Fruit fly (Drosophila melanogaster) whole organism, embryonic: ENCODE measurements around the gene CG13461.

Experiments used
- Asciz ChIP-seq: fragments of 200-800 bp; sonication (Bioruptor generic); optimal IDR thresholded peaks from 2 replicates; lab custom pipeline; 2017; ENCODE audit warnings: missing biosample characterization, mild to moderate bottlenecking, missing genetic modification characterization, missing genetic modification reagents
- Bgb ChIP-seq: fragments of 200-800 bp; sonication (Bioruptor generic); IDR thresholded peaks from 2 replicates; pipeline ENCODE4 v1.3.6; 2022; ENCODE audit warnings: missing biosample characterization, missing genetic modification characterization; ENCODE audit not compliant: partially characterized antibody
- BtbVII ChIP-seq: fragments of 200-800 bp; sonication (Bioruptor generic); optimal IDR thresholded peaks from 3 replicates; lab custom pipeline; 2017; ENCODE audit warnings: missing biosample characterization, mild to moderate bottlenecking, missing genetic modification characterization
- C15 ChIP-seq: fragments of 200-800 bp; sonication (Bioruptor generic); IDR thresholded peaks from 3 replicates; pipeline ENCODE4 v1.3.6; 2022; ENCODE audit warnings: missing biosample characterization, missing genetic modification characterization
- CG10321 ChIP-seq: fragments of 200-800 bp; sonication (Bioruptor generic); IDR thresholded peaks from 2 replicates; pipeline ENCODE4 v1.3.6; 2022; ENCODE audit warnings: missing biosample characterization, missing genetic modification characterization
- CG11456 ChIP-seq: fragments of 200-800 bp; sonication (Bioruptor generic); IDR thresholded peaks from 3 replicates; pipeline ENCODE4 v1.3.6; 2022; ENCODE audit warnings: missing biosample characterization, missing genetic modification characterization
- CG11504 ChIP-seq: fragments of 200-800 bp; sonication (Bioruptor generic); optimal IDR thresholded peaks from 3 replicates; lab custom pipeline; 2019; ENCODE audit warnings: missing biosample characterization, mild to moderate bottlenecking, missing genetic modification characterization, moderate library complexity
- CG12219 ChIP-seq: fragments of 200-800 bp; sonication (Bioruptor generic); optimal IDR thresholded peaks from 3 replicates; lab custom pipeline; 2018; ENCODE audit warnings: missing biosample characterization, mild to moderate bottlenecking, missing genetic modification characterization
- CG12659 ChIP-seq: fragments of 200-800 bp; sonication (Bioruptor generic); optimal IDR thresholded peaks from 3 replicates; lab custom pipeline; 2017; ENCODE audit warnings: mild to moderate bottlenecking, missing biosample characterization, missing genetic modification reagents, missing genetic modification characterization
- CG14050 ChIP-seq: fragments of 200-800 bp; sonication (Bioruptor generic); IDR thresholded peaks from 3 replicates; pipeline ENCODE4 v1.3.6; 2022; ENCODE audit warnings: missing biosample characterization, missing genetic modification characterization
- CG14710 ChIP-seq: fragments of 200-800 bp; sonication (Bioruptor generic); optimal IDR thresholded peaks from 3 replicates; lab custom pipeline; 2019; ENCODE audit warnings: missing biosample characterization, mild to moderate bottlenecking, missing genetic modification characterization, moderate library complexity
- CG17328 ChIP-seq: fragments of 200-800 bp; sonication (Bioruptor generic); IDR thresholded peaks from 2 replicates; pipeline ENCODE4 v1.3.6; 2022; ENCODE audit warnings: missing biosample characterization, missing genetic modification characterization
- CG17829 ChIP-seq: fragments of 200-800 bp; optimal IDR thresholded peaks from 2 replicates; lab custom pipeline; 2019; ENCODE audit warnings: missing biosample characterization, mild to moderate bottlenecking, missing genetic modification characterization, moderate library complexity
- CG18619 ChIP-seq: fragments of 200-800 bp; sonication (Bioruptor generic); optimal IDR thresholded peaks from 3 replicates; lab custom pipeline; 2017; ENCODE audit warnings: missing biosample characterization, mild to moderate bottlenecking, missing genetic modification characterization
- CG32767 ChIP-seq: fragments of 200-800 bp; sonication (Bioruptor generic); IDR thresholded peaks from 2 replicates; pipeline ENCODE4 v1.3.6; 2022; ENCODE audit warnings: missing biosample characterization, missing genetic modification characterization
- CG32772 ChIP-seq: fragments of 200-800 bp; sonication (Bioruptor generic); IDR thresholded peaks from 2 replicates; pipeline ENCODE4 v1.3.6; 2022; ENCODE audit warnings: missing biosample characterization, missing genetic modification characterization
- CG33557 ChIP-seq: fragments of 200-800 bp; sonication (Bioruptor generic); optimal IDR thresholded peaks from 2 replicates; lab custom pipeline; 2019; ENCODE audit warnings: missing biosample characterization, mild to moderate bottlenecking, missing genetic modification characterization, moderate library complexity
- CG3995 ChIP-seq: fragments of 200-800 bp; sonication (Bioruptor generic); optimal IDR thresholded peaks from 3 replicates; lab custom pipeline; 2016; ENCODE audit warnings: missing biosample characterization, missing genetic modification characterization
- CG4360 ChIP-seq: fragments of 200-800 bp; sonication (Bioruptor generic); IDR thresholded peaks from 2 replicates; pipeline ENCODE4 v1.3.6; 2022; ENCODE audit warnings: missing biosample characterization, missing genetic modification characterization
- CG4854 ChIP-seq: fragments of 200-800 bp; sonication (Bioruptor generic); optimal IDR thresholded peaks from 2 replicates; lab custom pipeline; 2016; ENCODE audit warnings: missing biosample characterization, missing genetic modification characterization, inconsistent platforms
- CG5180 ChIP-seq: fragments of 200-800 bp; sonication (Bioruptor generic); optimal IDR thresholded peaks from 3 replicates; lab custom pipeline; 2017; ENCODE audit warnings: missing biosample characterization, missing genetic modification characterization, mild to moderate bottlenecking, moderate library complexity, missing genetic modification reagents
- CG6175 ChIP-seq: fragments of 200-800 bp; sonication (Bioruptor generic); IDR thresholded peaks from 3 replicates; pipeline ENCODE4 v1.3.6; 2022; ENCODE audit warnings: missing biosample characterization, missing genetic modification characterization
- CG7928 ChIP-seq: fragments of 200-800 bp; sonication (Bioruptor generic); optimal IDR thresholded peaks from 2 replicates; lab custom pipeline; 2017; ENCODE audit warnings: missing biosample characterization, mild to moderate bottlenecking, missing genetic modification characterization
- CG8478 ChIP-seq: fragments of >200 bp; optimal IDR thresholded peaks from 2 replicates; lab custom pipeline; 2018
- CG8944 ChIP-seq: fragments of 200-800 bp; sonication (Bioruptor generic); optimal IDR thresholded peaks from 3 replicates; lab custom pipeline; 2016; ENCODE audit warnings: missing biosample characterization, missing genetic modification characterization
- CrebB ChIP-seq: fragments of 200-800 bp; sonication (Bioruptor generic); optimal IDR thresholded peaks from 3 replicates; lab custom pipeline; 2018; ENCODE audit warnings: missing biosample characterization, mild to moderate bottlenecking, missing genetic modification characterization
- Dfd ChIP-seq, 2 experiments: fragments of >200 bp; optimal IDR thresholded peaks; 2 replicates each; lab custom pipeline; 2017; ENCODE audit warnings: missing biosample characterization in 2 of 2, missing genetic modification characterization in 2 of 2
- Dref ChIP-seq: fragments of 200-800 bp; sonication (Bioruptor generic); IDR thresholded peaks from 2 replicates; pipeline ENCODE4 v1.3.6; 2022; ENCODE audit warnings: missing biosample characterization, missing genetic modification characterization
- HHEX ChIP-seq: fragments of 200-800 bp; sonication (Bioruptor generic); optimal IDR thresholded peaks from 3 replicates; lab custom pipeline; 2017; ENCODE audit warnings: missing biosample characterization, mild to moderate bottlenecking, missing genetic modification characterization, missing genetic modification reagents
- Hsf ChIP-seq: fragments of 200-800 bp; sonication (Bioruptor generic); optimal IDR thresholded peaks from 3 replicates; lab custom pipeline; 2016; ENCODE audit warnings: missing biosample characterization, missing genetic modification characterization
- Lpt ChIP-seq: fragments of >200 bp; optimal IDR thresholded peaks from 2 replicates; lab custom pipeline; 2018; ENCODE audit warnings: missing biosample characterization, missing genetic modification characterization
- NC2β ChIP-seq: fragments of 200-800 bp; sonication (Bioruptor generic); optimal IDR thresholded peaks from 2 replicates; lab custom pipeline; 2016; ENCODE audit warnings: missing biosample characterization, missing genetic modification characterization
- NK7.1 ChIP-seq: fragments of 200-800 bp; sonication (Bioruptor generic); optimal IDR thresholded peaks from 3 replicates; lab custom pipeline; 2016; ENCODE audit warnings: missing biosample characterization, missing genetic modification characterization
- Oli ChIP-seq: fragments of 200-800 bp; sonication (Bioruptor generic); optimal IDR thresholded peaks from 2 replicates; lab custom pipeline; 2018; ENCODE audit warnings: missing biosample characterization, mild to moderate bottlenecking, missing genetic modification characterization, moderate library complexity
- Ravus ChIP-seq: fragments of 200-800 bp; sonication (Bioruptor generic); IDR thresholded peaks from 2 replicates; pipeline ENCODE4 v1.3.6; 2022; ENCODE audit warnings: missing biosample characterization, missing genetic modification characterization
- bigmax ChIP-seq: fragments of 200-800 bp; sonication (Bioruptor generic); optimal IDR thresholded peaks from 2 replicates; lab custom pipeline; 2018; ENCODE audit warnings: missing biosample characterization, mild to moderate bottlenecking, missing genetic modification characterization
- dimm ChIP-seq: fragments of 200-800 bp; sonication (Bioruptor generic); IDR thresholded peaks from 2 replicates; pipeline ENCODE4 v1.3.6; 2022; ENCODE audit warnings: missing biosample characterization, missing genetic modification characterization
- fd96Cb ChIP-seq: fragments of 200-800 bp; sonication (Bioruptor generic); optimal IDR thresholded peaks from 2 replicates; lab custom pipeline; 2018; ENCODE audit warnings: missing biosample characterization, mild to moderate bottlenecking, missing genetic modification characterization, moderate library complexity
- grn ChIP-seq: fragments of 200-800 bp; sonication (Bioruptor generic); optimal IDR thresholded peaks from 3 replicates; lab custom pipeline; 2017; ENCODE audit warnings: missing biosample characterization, missing genetic modification characterization
- inv ChIP-seq: fragments of 200-800 bp; sonication (Bioruptor generic); IDR thresholded peaks from 2 replicates; pipeline ENCODE4 v1.3.6; 2022; ENCODE audit warnings: missing biosample characterization, missing genetic modification characterization; ENCODE audit not compliant: partially characterized antibody
- lilli ChIP-seq: fragments of 200-800 bp; sonication (Bioruptor generic); optimal IDR thresholded peaks from 3 replicates; lab custom pipeline; 2016; ENCODE audit warnings: missing biosample characterization, missing genetic modification characterization
- lola ChIP-seq, 3 experiments: fragments of >200 bp in 2 of 3; fragments of 200-800 bp in 1 of 3; sonication (Bioruptor generic) in 1 of 3; optimal IDR thresholded peaks; 2 replicates each; lab custom pipeline; 2017 to 2019; ENCODE audit warnings: missing biosample characterization in 3 of 3, missing genetic modification characterization in 3 of 3, mild to moderate bottlenecking in 1 of 3, moderate library complexity in 1 of 3
- nerfin-2 ChIP-seq: fragments of 200-800 bp; sonication (Bioruptor generic); IDR thresholded peaks from 2 replicates; pipeline ENCODE4 v1.3.6; 2022; ENCODE audit warnings: missing biosample characterization, missing genetic modification characterization; ENCODE audit not compliant: partially characterized antibody
- nom ChIP-seq: fragments of 200-800 bp; sonication (Bioruptor generic); optimal IDR thresholded peaks from 2 replicates; lab custom pipeline; 2017; ENCODE audit warnings: missing biosample characterization, missing genetic modification characterization, mild to moderate bottlenecking, moderate library complexity, missing genetic modification reagents
- otp ChIP-seq: fragments of 200-800 bp; sonication (Bioruptor generic); IDR thresholded peaks from 3 replicates; pipeline ENCODE4, ENCODE4 v1.3.6; 2022; ENCODE audit warnings: missing biosample characterization, missing genetic modification characterization
- run ChIP-seq: fragments of 200-800 bp; sonication (Bioruptor generic); optimal IDR thresholded peaks from 3 replicates; lab custom pipeline; 2018; ENCODE audit warnings: missing biosample characterization, mild to moderate bottlenecking, missing genetic modification characterization
- sisA ChIP-seq: fragments of 200-800 bp; sonication (Bioruptor generic); IDR thresholded peaks from 2 replicates; pipeline ENCODE4 v1.3.6; 2022; ENCODE audit warnings: missing biosample characterization, missing genetic modification characterization
- sna ChIP-seq: fragments of 200-800 bp; sonication (Bioruptor generic); IDR thresholded peaks from 2 replicates; pipeline ENCODE4 v1.3.6; 2022; ENCODE audit warnings: missing biosample characterization, missing genetic modification characterization; ENCODE audit not compliant: partially characterized antibody
- stwl ChIP-seq: fragments of 200-800 bp; sonication (Bioruptor generic); optimal IDR thresholded peaks from 3 replicates; lab custom pipeline; 2018; ENCODE audit warnings: missing biosample characterization, mild to moderate bottlenecking, missing genetic modification characterization, moderate library complexity
- ttk ChIP-seq: fragments of 200-800 bp; sonication (Bioruptor generic); IDR thresholded peaks from 2 replicates; pipeline ENCODE4 v2.1.2; 2022; ENCODE audit warnings: missing biosample characterization, missing genetic modification characterization
- yki ChIP-seq: fragments of >200 bp; optimal IDR thresholded peaks from 3 replicates; lab custom pipeline; 2018

Gene CG13461

dm6 chr3L:15094589-15095288, 42.4 kb upstream of the CG13461 start, which contains the start of the genes sstn, Plp and GlyRS (continued):
- TF ChIP-seq CG33557 (GFP tag; lab: Kevin White, UChicago): peak; percentile 58
- TF ChIP-seq NK7.1 (GFP tag; lab: Kevin White, UChicago): no peak
- no peak for TF ChIP-seq CG8478 (lab: Kevin White, UChicago)
- TF ChIP-seq CrebB: no peak
- TF ChIP-seq nom (GFP tag; lab: Kevin White, UChicago): no peak
- TF ChIP-seq Oli (tag; lab: Kevin White, UChicago): peak; percentile 35
- no peak for TF ChIP-seq CG11456 (GFP tag; lab: Robert Waterston, UW)
- no peak for TF ChIP-seq CG10321 (GFP tag; lab: Robert Waterston, UW)
- TF ChIP-seq Bgb (GFP tag; lab: Robert Waterston, UW): peak; percentile 55
- no peak for TF ChIP-seq fd96Cb
- TF ChIP-seq ttk (GFP tag; lab: Robert Waterston, UW): no peak
- TF ChIP-seq CG7928 (GFP tag; lab: Kevin White, UChicago): no peak
- TF ChIP-seq C15 (GFP tag; lab: Robert Waterston, UW): no peak
- TF ChIP-seq Dfd (GFP tag; optimal IDR thresholded peaks at IDR 0.05; lab: Kevin White, UChicago): no peak
- TF ChIP-seq CG32767 (GFP tag; lab: Robert Waterston, UW): no peak
- TF ChIP-seq CG17829 (tag; lab: Kevin White, UChicago): peak; percentile 55
- TF ChIP-seq sisA (GFP tag; lab: Robert Waterston, UW): no peak
- peak in 1 of 3 experiments; percentile 40 for TF ChIP-seq lola (GFP tag; optimal IDR thresholded peaks at IDR 0.05; lab: Kevin White, UChicago)
- no peak for TF ChIP-seq CG4854 (GFP tag; lab: Kevin White, UChicago)
- TF ChIP-seq Ravus (GFP tag; lab: Robert Waterston, UW): no peak
- no peak for TF ChIP-seq CG6175 (GFP tag; lab: Robert Waterston, UW)
- TF ChIP-seq dimm: no peak
- TF ChIP-seq NC2β: no peak
- TF ChIP-seq run (tag; lab: Kevin White, UChicago): no peak
- TF ChIP-seq nerfin-2 (GFP tag; lab: Robert Waterston, UW): no peak
- TF ChIP-seq CG12219 (GFP tag; lab: Kevin White, UChicago): no peak
- TF ChIP-seq lilli (GFP tag; lab: Kevin White, UChicago): peak; percentile 41
- no peak for TF ChIP-seq HHEX (GFP tag; lab: Kevin White, UChicago)
- TF ChIP-seq grn (GFP tag; lab: Kevin White, UChicago): no peak
- TF ChIP-seq yki: no peak
- TF ChIP-seq CG12659 (GFP tag; lab: Kevin White, UChicago): peak; percentile 81
- peak; percentile 75 for TF ChIP-seq CG11504 (tag; lab: Kevin White, UChicago)
- no peak for TF ChIP-seq CG14050
- TF ChIP-seq inv (GFP tag; lab: Robert Waterston, UW): peak; percentile 49
- peak; percentile 56 for TF ChIP-seq stwl (tag; lab: Kevin White, UChicago)
- peak; percentile 5 for TF ChIP-seq Hsf (GFP tag; lab: Kevin White, UChicago)
- TF ChIP-seq CG32772 (GFP tag; lab: Robert Waterston, UW): no peak
- no peak for TF ChIP-seq CG17328 (GFP tag; lab: Robert Waterston, UW)
- TF ChIP-seq bigmax (GFP tag; lab: Kevin White, UChicago): no peak
- TF ChIP-seq sna (GFP tag; lab: Robert Waterston, UW): peak; percentile 39
- peak; percentile 68 for TF ChIP-seq CG14710
- no peak for TF ChIP-seq BtbVII (GFP tag; lab: Kevin White, UChicago)
- no peak for TF ChIP-seq CG4360 (GFP tag; lab: Robert Waterston, UW)
- TF ChIP-seq Lpt (GFP tag; lab: Kevin White, UChicago): no peak
- TF ChIP-seq otp (GFP tag; lab: Robert Waterston, UW): no peak
- TF ChIP-seq CG3995 (GFP tag; lab: Kevin White, UChicago): peak; percentile 98
- TF ChIP-seq CG5180: peak; percentile 27
- TF ChIP-seq CG18619 (GFP tag; lab: Kevin White, UChicago): peak; percentile 57
- no peak for TF ChIP-seq CG8944 (GFP tag; lab: Kevin White, UChicago)
- peak; percentile 71 for TF ChIP-seq Dref (GFP tag; lab: Robert Waterston, UW)
- peak; percentile 23 for TF ChIP-seq Asciz (GFP tag; lab: Kevin White, UChicago)
